Worm (Caenorhabditis elegans) whole organism, L4/young adult: Measurements from ENCODE around the gene K10B4.3.

ENCODE experiments used
- dao-5 ChIP-seq: sonication (generic microtip); optimal IDR thresholded peaks from 2 replicates; lab custom pipeline; 2016; ENCODE audit warnings: missing genotype, missing genetic modification characterization, moderate library complexity, missing compliant biosample characterization
- him-1 ChIP-seq: sonication (generic microtip); optimal IDR thresholded peaks from 2 replicates; lab custom pipeline; 2016; ENCODE audit warnings: missing genotype, missing genetic modification reagents, missing genetic modification characterization, missing compliant biosample characterization

DNA sequence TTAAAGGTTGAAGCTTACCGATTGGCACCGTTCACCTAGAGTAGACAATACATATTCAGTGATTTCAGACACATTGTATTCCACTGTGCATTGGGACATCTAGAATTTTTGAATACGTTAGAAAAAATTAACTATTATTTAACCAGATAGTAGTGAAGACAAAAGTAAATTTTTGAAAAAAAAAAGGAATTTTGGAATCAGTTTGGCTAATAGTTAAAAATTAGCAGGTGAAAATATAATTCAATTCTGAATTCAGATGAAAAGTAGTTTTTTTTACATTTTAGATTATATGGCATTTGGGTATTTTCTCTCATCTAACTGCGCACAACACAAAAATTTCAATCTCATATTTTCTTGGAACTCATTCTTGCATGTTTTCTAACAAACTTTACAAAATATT is 3.9 kb upstream of the K10B4.3 start, which contains the start of gene nmur-2:
- TF ChIP-seq him-1 (no peak), dao-5 (tag; lab: Kevin White, UChicago) (no peak)
